Fruit fly (Drosophila melanogaster) ovary, adult (tissue): ENCODE measurements around the gene CG6066.

Source experiments
- CG17801 ChIP-seq: fragments of 200-800 bp; optimal IDR thresholded peaks from 2 replicates; lab custom pipeline; 2019; ENCODE audit warnings: missing biosample characterization, mild to moderate bottlenecking, missing genetic modification characterization, moderate library complexity; ENCODE audit not compliant: partially characterized antibody

Gene CG6066

dm6 chr3R:27111784-27112602, 4.5 kb downstream of the CG6066 start, which contains the start of the genes gb and CG5815:
Gene gb (minus strand): TSS chr3R:27112270.
Gene CG5815 (plus strand): TSS chr3R:27112566.
- peak; percentile 93 for TF ChIP-seq CG17801 (GFP tag; lab: Kevin White, UChicago)

- TF ChIP-seq CG17801 (GFP tag; lab: Kevin White, UChicago) = no peak
Observed at dm6 chr3R:27109458-27109857, 7.0 kb downstream of the CG6066 start.

dm6 chr3R:27108111-27108510, 8.4 kb downstream of the CG6066 start:
- TF ChIP-seq CG17801 (GFP tag; lab: Kevin White, UChicago) = no peak

dm6 chr3R:27106134-27106694, 10.3 kb downstream of the CG6066 start, which contains the start of gene CAH9:
Gene CAH9 (minus strand): TSS chr3R:27106184.
- TF ChIP-seq CG17801 (GFP tag; lab: Kevin White, UChicago) = no peak

- TF ChIP-seq CG17801 (GFP tag; lab: Kevin White, UChicago) = no peak
Observed at dm6 chr3R:27105439-27105838, 11.1 kb downstream of the CG6066 start.

dm6 chr3R:27100930-27101329, 15.6 kb downstream of the CG6066 start, which contains the start of gene Jhbp11:
Gene Jhbp11 (plus strand): TSS chr3R:27101230.
- no peak for TF ChIP-seq CG17801 (GFP tag; lab: Kevin White, UChicago)

dm6 chr3R:27099579-27099978, 16.9 kb downstream of the CG6066 start, which contains the start of gene eater:
Gene eater (minus strand): TSS chr3R:27099679.
- no peak for TF ChIP-seq CG17801 (GFP tag; lab: Kevin White, UChicago)

- no peak for TF ChIP-seq CG17801 (GFP tag; lab: Kevin White, UChicago)
Observed at dm6 chr3R:27098638-27099037, 17.9 kb downstream of the CG6066 start.

- TF ChIP-seq CG17801 (GFP tag; lab: Kevin White, UChicago) = no peak
Observed at dm6 chr3R:27094233-27094632, 22.3 kb downstream of the CG6066 start, which contains the start of gene CG14259. Gene CG14259 (plus strand): TSS chr3R:27094533.

- TF ChIP-seq CG17801 (GFP tag; lab: Kevin White, UChicago) = no peak
Observed at dm6 chr3R:27092843-27093242, 23.7 kb downstream of the CG6066 start, which contains the start of gene CG14258. Gene CG14258 (plus strand): TSS chr3R:27093143.

dm6 chr3R:27092263-27092662, 24.2 kb downstream of the CG6066 start:
- TF ChIP-seq CG17801 (GFP tag; lab: Kevin White, UChicago) = no peak

- no peak for TF ChIP-seq CG17801 (GFP tag; lab: Kevin White, UChicago)
Observed at dm6 chr3R:27091106-27091505, 25.4 kb downstream of the CG6066 start, which contains the start of gene Cpr97Eb. Gene Cpr97Eb (minus strand): TSS chr3R:27091130.

dm6 chr3R:27087549-27087948, 29.0 kb downstream of the CG6066 start, which contains the start of gene Cpr97Ea:
Gene Cpr97Ea (minus strand): TSS chr3R:27087778.
- TF ChIP-seq CG17801 (GFP tag; lab: Kevin White, UChicago) = no peak

dm6 chr3R:27084528-27085052, 31.9 kb downstream of the CG6066 start:
- no peak for TF ChIP-seq CG17801 (GFP tag; lab: Kevin White, UChicago)

- no peak for TF ChIP-seq CG17801 (GFP tag; lab: Kevin White, UChicago)
Observed at dm6 chr3R:27082752-27083151, 33.8 kb downstream of the CG6066 start.
